Fruit fly (Drosophila melanogaster) whole organism, adult: ENCODE data around the gene CG3719.
A peak's percentile ranks its signal among the peaks of the same experiment; 100 is the strongest.

Experiments used
- CG11617 ChIP-seq: fragments of 200-800 bp; sonication (Bioruptor generic); optimal IDR thresholded peaks from 2 replicates; lab custom pipeline; 2017; ENCODE audit warnings: mild to moderate bottlenecking, missing biosample characterization, missing genetic modification reagents, missing genetic modification characterization
- CG12768 ChIP-seq: fragments of 200-800 bp; sonication (Bioruptor generic); optimal IDR thresholded peaks from 2 replicates; lab custom pipeline; 2017; ENCODE audit warnings: missing biosample characterization, missing genetic modification characterization, mild to moderate bottlenecking, moderate library complexity, missing genetic modification reagents
- CG14711 ChIP-seq: fragments of 200-800 bp; sonication (Bioruptor generic); optimal IDR thresholded peaks from 2 replicates; lab custom pipeline; 2018; ENCODE audit warnings: missing biosample characterization, mild to moderate bottlenecking, missing genetic modification characterization, moderate library complexity
- CG1620 ChIP-seq: fragments of 200-800 bp; sonication (Bioruptor generic); optimal IDR thresholded peaks from 2 replicates; lab custom pipeline; 2016; ENCODE audit warnings: missing biosample characterization, missing genetic modification characterization
- CG33017 ChIP-seq: fragments of 200-800 bp; sonication (Bioruptor generic); optimal IDR thresholded peaks from 2 replicates; lab custom pipeline; 2018; ENCODE audit warnings: missing biosample characterization, mild to moderate bottlenecking, missing genetic modification characterization, moderate library complexity
- CG5204 ChIP-seq: fragments of 200-800 bp; sonication (Bioruptor generic); optimal IDR thresholded peaks from 2 replicates; lab custom pipeline; 2016; ENCODE audit warnings: missing biosample characterization, missing genetic modification characterization
- CG7045 ChIP-seq: fragments of 200-800 bp; sonication (Bioruptor generic); optimal IDR thresholded peaks from 2 replicates; lab custom pipeline; 2017; ENCODE audit warnings: missing biosample characterization, mild to moderate bottlenecking, missing genetic modification characterization
- CG7101 ChIP-seq: fragments of 200-800 bp; sonication (Bioruptor generic); optimal IDR thresholded peaks from 2 replicates; lab custom pipeline; 2018; ENCODE audit warnings: missing biosample characterization, mild to moderate bottlenecking, missing genetic modification characterization, moderate library complexity
- Clk ChIP-seq: fragments of 200-800 bp; sonication (Bioruptor generic); optimal IDR thresholded peaks from 2 replicates; lab custom pipeline; 2017; ENCODE audit warnings: missing biosample characterization, missing genetic modification characterization
- Crg-1 ChIP-seq: fragments of 200-800 bp; sonication (Bioruptor generic); optimal IDR thresholded peaks from 2 replicates; lab custom pipeline; 2016; ENCODE audit warnings: missing biosample characterization, missing genetic modification characterization
- Hr96 ChIP-seq: fragments of 200-800 bp; sonication (Bioruptor generic); optimal IDR thresholded peaks from 2 replicates; lab custom pipeline; 2016; ENCODE audit warnings: missing biosample characterization, missing genetic modification characterization
- Mnt ChIP-seq: fragments of 200-800 bp; sonication (Bioruptor generic); optimal IDR thresholded peaks from 2 replicates; lab custom pipeline; 2016; ENCODE audit warnings: missing biosample characterization, mild to moderate bottlenecking, missing genetic modification characterization
- bab1 ChIP-seq: fragments of 200-800 bp; sonication (Bioruptor generic); optimal IDR thresholded peaks from 3 replicates; lab custom pipeline; 2019; ENCODE audit warnings: missing biosample characterization, mild to moderate bottlenecking, missing genetic modification characterization, moderate library complexity
- cic ChIP-seq: fragments of 200-800 bp; sonication (Bioruptor generic); optimal IDR thresholded peaks from 2 replicates; lab custom pipeline; 2017; ENCODE audit warnings: missing biosample characterization, mild to moderate bottlenecking, missing genetic modification characterization, moderate library complexity
- cnc ChIP-seq, 2 experiments: fragments of >200 bp; optimal IDR thresholded peaks; 2 replicates each; lab custom pipeline; 2017
- kay ChIP-seq: fragments of 200-800 bp; sonication (Bioruptor generic); peaks from one replicate; lab custom pipeline; 2016; ENCODE audit warnings: missing biosample characterization, missing genetic modification characterization, borderline replicate concordance
- ovo ChIP-seq: fragments of 200-800 bp; sonication (Bioruptor generic); optimal IDR thresholded peaks from 2 replicates; lab custom pipeline; 2016; ENCODE audit warnings: missing biosample characterization, missing genetic modification characterization
- pad ChIP-seq: fragments of 200-800 bp; sonication (Bioruptor generic); optimal IDR thresholded peaks from 3 replicates; lab custom pipeline; 2017; ENCODE audit warnings: missing biosample characterization, missing genetic modification characterization, mild to moderate bottlenecking, moderate library complexity, missing genetic modification reagents
- tj ChIP-seq: fragments of 200-800 bp; sonication (Bioruptor generic); optimal IDR thresholded peaks from 3 replicates; lab custom pipeline; 2017; ENCODE audit warnings: missing biosample characterization, mild to moderate bottlenecking, missing genetic modification characterization, moderate library complexity
- toe ChIP-seq: fragments of 200-800 bp; sonication (Bioruptor generic); optimal IDR thresholded peaks from 2 replicates; lab custom pipeline; 2016; ENCODE audit warnings: missing biosample characterization, missing genetic modification characterization

The CG3719 gene

DNA sequence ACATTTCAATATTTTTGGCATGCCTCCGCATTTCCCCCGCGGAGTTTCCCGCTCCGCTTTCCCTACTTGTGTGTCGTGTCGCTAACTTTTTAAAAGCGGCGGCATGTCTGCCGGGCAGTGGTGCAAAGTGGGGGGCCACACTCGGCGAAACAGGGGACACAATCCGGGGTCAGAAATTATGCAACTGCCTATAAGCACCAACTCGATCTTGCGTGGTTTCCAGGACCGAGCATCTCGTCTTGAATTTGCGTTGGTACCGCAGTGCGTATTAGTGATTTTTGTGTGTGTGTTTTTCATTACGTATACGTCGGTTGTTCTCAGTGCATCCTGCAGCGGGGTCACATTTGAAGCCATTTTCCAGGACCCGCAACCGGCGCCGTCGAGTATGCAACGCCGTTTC, 27.4 kb upstream of the CG3719 start:
- TF ChIP-seq Crg-1 (no peak), tj (GFP tag; lab: Kevin White, UChicago) (no peak), CG14711 (no peak), CG1620 (GFP tag; lab: Kevin White, UChicago) (no peak), kay (GFP tag; lab: Kevin White, UChicago) (no peak), Clk (GFP tag; lab: Kevin White, UChicago) (no peak), CG5204 (GFP tag; lab: Kevin White, UChicago) (no peak), CG11617 (GFP tag; lab: Kevin White, UChicago) (no peak), Mnt (GFP tag; lab: Kevin White, UChicago) (no peak), pad (GFP tag; lab: Kevin White, UChicago) (no peak), toe (no peak), CG33017 (tag; lab: Kevin White, UChicago) (no peak), Hr96 (GFP tag; lab: Kevin White, UChicago) (no peak), cnc (optimal IDR thresholded peaks at IDR 0.05; lab: Kevin White, UChicago) (no peak), ovo (GFP tag; lab: Kevin White, UChicago) (no peak), CG12768 (no peak), CG7101 (tag; lab: Kevin White, UChicago) (no peak), CG7045 (GFP tag; lab: Kevin White, UChicago) (no peak), bab1 (GFP tag; lab: Kevin White, UChicago) (no peak), cic (GFP tag; lab: Kevin White, UChicago) (no peak)

DNA sequence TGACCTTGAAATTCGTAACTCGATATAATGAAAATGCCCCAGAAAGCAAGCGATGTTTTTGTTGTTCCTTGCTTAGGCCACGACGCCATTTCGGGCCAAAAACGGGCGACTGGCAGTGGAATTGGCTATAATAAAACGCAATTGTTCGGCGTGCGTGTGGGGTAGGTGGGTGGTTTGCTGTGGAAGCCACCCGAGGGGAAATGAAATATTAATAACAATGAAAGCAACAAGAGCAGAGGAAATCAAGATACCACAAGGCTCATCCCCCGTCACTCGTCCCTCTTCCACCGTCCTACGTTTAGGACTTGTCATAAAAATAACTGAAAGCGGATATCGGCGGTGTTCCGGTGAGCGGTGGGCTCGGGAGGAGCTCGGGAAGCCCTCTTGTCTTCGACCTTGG, 25.5 kb upstream of the CG3719 start:
- TF ChIP-seq CG14711 (no peak), Crg-1 (no peak)

DNA sequence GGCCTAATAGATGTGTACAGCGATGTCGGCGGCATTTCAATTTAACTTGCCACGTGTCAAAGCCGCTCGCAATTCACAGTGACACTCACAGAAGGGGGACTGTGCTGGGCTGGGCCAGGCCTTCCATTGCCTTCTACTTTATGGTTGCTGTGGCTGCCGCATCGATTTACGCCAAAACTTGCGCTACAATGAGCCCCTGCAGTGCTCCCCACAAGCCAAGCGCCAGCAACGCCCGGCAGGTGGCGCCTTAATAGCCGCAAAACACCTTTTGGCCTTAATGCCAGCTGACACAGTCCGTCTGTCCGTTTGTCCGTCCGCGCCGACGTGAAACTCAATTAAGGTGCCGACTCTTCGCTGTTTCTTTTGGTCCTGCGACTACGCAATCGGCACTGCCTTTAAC, 24.7 kb upstream of the CG3719 start:
- no peak for TF ChIP-seq Clk (GFP tag; lab: Kevin White, UChicago)
- TF ChIP-seq CG12768 = no peak
- TF ChIP-seq CG7101 (tag; lab: Kevin White, UChicago) = no peak
- TF ChIP-seq tj (GFP tag; lab: Kevin White, UChicago) = no peak
- no peak for TF ChIP-seq toe
- TF ChIP-seq pad (GFP tag; lab: Kevin White, UChicago) = no peak
- no peak for TF ChIP-seq CG14711
- no peak for TF ChIP-seq CG1620 (GFP tag; lab: Kevin White, UChicago)
- no peak for TF ChIP-seq CG11617 (GFP tag; lab: Kevin White, UChicago)
- no peak for TF ChIP-seq ovo (GFP tag; lab: Kevin White, UChicago)
- TF ChIP-seq Hr96 (GFP tag; lab: Kevin White, UChicago) = no peak
- TF ChIP-seq cnc (optimal IDR thresholded peaks at IDR 0.05; lab: Kevin White, UChicago) = no peak
- TF ChIP-seq Crg-1 = no peak
- no peak for TF ChIP-seq CG33017 (tag; lab: Kevin White, UChicago)

DNA sequence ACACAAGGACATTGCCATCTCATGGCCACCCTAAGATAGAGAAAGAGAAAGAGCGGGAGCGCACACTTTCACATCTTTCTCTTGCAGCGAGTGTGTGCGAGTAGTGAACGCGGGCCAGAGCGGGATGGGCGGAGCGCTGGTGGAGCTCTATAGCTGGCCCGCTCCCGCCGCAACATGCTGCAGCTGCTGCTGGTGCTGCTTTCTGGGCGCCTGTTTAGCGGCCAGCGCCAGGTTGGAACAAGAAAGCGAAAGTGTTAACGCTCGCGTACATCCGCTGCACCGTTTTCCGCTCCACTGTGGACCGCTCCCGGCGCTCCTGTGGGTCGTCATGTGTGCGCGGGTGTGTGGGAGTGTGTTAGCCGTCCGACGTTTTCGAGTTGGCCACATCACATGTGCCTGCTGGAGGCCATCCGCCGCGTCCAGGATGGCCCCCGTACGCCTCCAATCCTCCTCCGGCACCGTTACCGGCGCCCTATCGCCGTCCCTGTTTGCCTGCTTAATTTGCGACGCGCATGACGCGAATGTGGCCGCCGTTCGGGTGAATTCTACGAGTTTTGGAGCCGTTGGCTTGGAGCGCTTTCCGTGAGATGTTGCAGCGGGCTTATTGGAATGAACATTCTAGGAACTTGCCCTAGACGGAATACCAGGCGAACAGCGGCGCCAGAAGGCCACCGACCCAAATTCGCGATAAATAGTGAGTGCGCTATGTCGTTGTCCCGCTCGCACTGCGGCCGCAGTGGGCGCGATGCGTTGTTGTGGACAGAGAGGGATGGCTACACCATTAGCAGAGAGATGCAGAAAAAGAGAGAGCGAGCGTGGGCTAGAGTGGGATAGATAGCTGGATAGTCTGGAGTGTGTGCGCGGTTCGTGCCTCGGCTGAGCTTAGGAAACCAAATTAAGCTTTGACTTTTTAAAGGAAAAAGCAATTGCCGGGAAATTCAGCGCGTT, 19.1 kb upstream of the CG3719 start:
- TF ChIP-seq CG12768 (peak; percentile 82), CG1620 (GFP tag; lab: Kevin White, UChicago) (peak; percentile 6), CG11617 (GFP tag; lab: Kevin White, UChicago) (peak; percentile 71), Hr96 (GFP tag; lab: Kevin White, UChicago) (peak; percentile 45), ovo (GFP tag; lab: Kevin White, UChicago) (peak; percentile 87), toe (no peak), CG5204 (GFP tag; lab: Kevin White, UChicago) (peak; percentile 27), cnc (optimal IDR thresholded peaks at IDR 0.05; lab: Kevin White, UChicago) (no peak), CG7101 (tag; lab: Kevin White, UChicago) (no peak), pad (GFP tag; lab: Kevin White, UChicago) (peak; percentile 63), Clk (GFP tag; lab: Kevin White, UChicago) (peak; percentile 22), cic (GFP tag; lab: Kevin White, UChicago) (peak; percentile 79), bab1 (GFP tag; lab: Kevin White, UChicago) (no peak), CG33017 (tag; lab: Kevin White, UChicago) (no peak), Mnt (GFP tag; lab: Kevin White, UChicago) (peak; percentile 79), kay (GFP tag; lab: Kevin White, UChicago) (no peak), tj (GFP tag; lab: Kevin White, UChicago) (peak; percentile 50), Crg-1 (no peak), CG7045 (GFP tag; lab: Kevin White, UChicago) (peak; percentile 52), CG14711 (no peak)

DNA sequence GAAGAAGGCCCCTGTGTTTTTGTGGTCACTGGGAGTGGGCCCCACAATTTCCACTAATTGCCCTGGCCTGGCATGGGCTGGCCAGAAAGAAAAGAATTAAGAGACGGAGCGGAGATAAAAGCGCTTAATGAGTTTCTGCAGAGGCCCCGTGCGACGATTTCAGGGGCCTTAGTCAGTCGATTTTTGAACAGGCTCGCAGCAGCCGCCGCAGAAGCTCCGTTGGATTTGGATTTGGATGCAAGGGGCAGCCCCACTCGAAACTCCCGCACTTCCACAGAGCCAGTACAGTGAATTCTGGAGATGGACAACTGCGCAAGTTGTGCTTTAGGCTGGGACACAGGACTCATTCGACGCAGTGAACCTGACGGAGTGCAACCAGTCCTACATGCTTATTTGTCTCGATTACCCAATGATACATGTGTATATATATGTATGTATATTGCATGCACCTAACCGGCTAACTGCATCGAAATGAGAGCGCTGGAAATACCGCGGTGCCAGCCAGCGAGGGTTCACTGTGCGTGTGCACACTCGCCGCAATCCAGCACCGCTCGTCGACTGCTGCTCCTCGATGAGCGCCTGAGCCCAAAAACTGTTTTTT, 18.3 kb upstream of the CG3719 start:
- peak; percentile 34 for TF ChIP-seq CG7101 (tag; lab: Kevin White, UChicago)
- no peak for TF ChIP-seq CG33017 (tag; lab: Kevin White, UChicago)
- TF ChIP-seq pad (GFP tag; lab: Kevin White, UChicago) = peak; percentile 44
- TF ChIP-seq toe = peak; percentile 19
- TF ChIP-seq CG5204 (GFP tag; lab: Kevin White, UChicago) = no peak
- TF ChIP-seq Crg-1 = no peak
- peak; percentile 22 for TF ChIP-seq Hr96 (GFP tag; lab: Kevin White, UChicago)
